Fruit fly (Drosophila melanogaster): ENCODE measurements around the gene CG7824.
A peak's percentile ranks its signal among the peaks of the same experiment; 100 is the strongest.

CG7824 gene

DNA sequence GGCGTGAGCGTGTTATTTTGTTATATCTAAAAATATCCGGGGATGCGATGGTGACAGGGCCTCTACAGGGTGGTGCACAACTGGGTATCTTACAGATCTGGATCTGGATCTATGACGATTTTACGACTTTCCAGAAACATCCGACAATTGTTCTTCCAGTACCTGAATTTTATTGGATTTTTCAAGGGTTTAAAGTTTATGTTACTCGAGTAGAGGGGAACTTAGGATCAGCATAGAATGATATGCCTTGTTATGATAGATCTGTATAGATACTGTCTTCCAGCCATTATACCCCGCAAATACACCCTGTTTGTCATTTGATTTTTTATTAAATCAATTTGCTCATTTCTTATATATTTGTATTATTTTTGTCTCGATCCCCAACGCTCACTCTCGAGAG lies 35.7 kb upstream of the CG7824 start (continued):
- TF ChIP-seq CG16813 (GFP tag; IDR thresholded peaks at IDR 0.05; ENCODE audit: partially characterized antibody) = no peak
- TF ChIP-seq CG7928 (GFP tag; optimal IDR thresholded peaks at IDR 0.05) = no peak
- TF ChIP-seq CG32532 (GFP tag; IDR thresholded peaks at IDR 0.05) = peak; percentile 76
- TF ChIP-seq CG34376 (GFP tag; optimal IDR thresholded peaks at IDR 0.05) = peak; percentile 6
- no peak for TF ChIP-seq nau (GFP tag; optimal IDR thresholded peaks at IDR 0.05)
- no peak for TF ChIP-seq CG7745 (tag; optimal IDR thresholded peaks at IDR 0.05)
- TF ChIP-seq Bgb (GFP tag; IDR thresholded peaks at IDR 0.05; ENCODE audit: partially characterized antibody) = no peak
- TF ChIP-seq Awh (GFP tag; IDR thresholded peaks at IDR 0.05) = 0 out of 2 replicates have a peak, but pooled peaks have one; percentile 33
- TF ChIP-seq sens (GFP tag) = peak; percentile 84
- TF ChIP-seq tgo (GFP tag; IDR thresholded peaks at IDR 0.05) = peak; percentile 67
- no peak for TF ChIP-seq CG1647 (GFP tag; optimal IDR thresholded peaks at IDR 0.05)
- no peak for TF ChIP-seq CG17612 (GFP tag; IDR thresholded peaks at IDR 0.05)
- TF ChIP-seq CG15479 (GFP tag; optimal IDR thresholded peaks at IDR 0.05) = no peak
- TF ChIP-seq tio (GFP tag; optimal IDR thresholded peaks at IDR 0.05) = peak; percentile 24
- no peak for TF ChIP-seq chinmo (GFP tag; IDR thresholded peaks at IDR 0.05; ENCODE audit: partially characterized antibody)
- TF ChIP-seq CG10979 (tag; optimal IDR thresholded peaks at IDR 0.05) = peak; percentile 18
- no peak for TF ChIP-seq CG8089 (GFP tag; optimal IDR thresholded peaks at IDR 0.05)
- TF ChIP-seq croc (GFP tag; conservative IDR thresholded peaks at IDR 0.05) = no peak; the same call in 2 of the 3 replicates
- TF ChIP-seq Lpt (GFP tag; optimal IDR thresholded peaks at IDR 0.05) = no peak
- no peak for TF ChIP-seq Dp (GFP tag; optimal IDR thresholded peaks at IDR 0.05)
- no peak for TF ChIP-seq CG12769 (tag; optimal IDR thresholded peaks at IDR 0.05)
- TF ChIP-seq pnt (GFP tag; optimal IDR thresholded peaks at IDR 0.05) = peak; percentile 32
- TF ChIP-seq Camta (GFP tag; optimal IDR thresholded peaks at IDR 0.05) = peak; percentile 27
- TF ChIP-seq CG2120 (GFP tag; optimal IDR thresholded peaks at IDR 0.05) = peak; percentile 65
- TF ChIP-seq CoRest (tag; optimal IDR thresholded peaks at IDR 0.05) = peak; percentile 76
- no peak for TF ChIP-seq Spps (tag; optimal IDR thresholded peaks at IDR 0.05)
- no peak for TF ChIP-seq Mes4 (GFP tag; optimal IDR thresholded peaks at IDR 0.05)
- peak; percentile 23 for TF ChIP-seq CG15514 (GFP tag; optimal IDR thresholded peaks at IDR 0.05)
- TF ChIP-seq CG14710 (tag; optimal IDR thresholded peaks at IDR 0.05) = no peak
- peak; percentile 35 for TF ChIP-seq CG12219 (GFP tag; optimal IDR thresholded peaks at IDR 0.05)
- TF ChIP-seq otp (GFP tag; IDR thresholded peaks at IDR 0.05) = no peak
- peak; percentile 60 to 64 for TF ChIP-seq dpn (GFP tag; optimal IDR thresholded peaks at IDR 0.05)
- TF ChIP-seq Hr51 (GFP tag; optimal IDR thresholded peaks at IDR 0.05) = peak in 1 of 2 experiments; percentile 79
- TF ChIP-seq gcm (GFP tag; optimal IDR thresholded peaks at IDR 0.05) = peak; percentile 5
- peak; percentile 29; the same call in 1 of the 2 replicates for TF ChIP-seq ttk (GFP tag; IDR thresholded peaks at IDR 0.05)
- 0 out of 3 replicates have a peak, but pooled peaks have one; percentile 24 for TF ChIP-seq CG6175 (GFP tag; IDR thresholded peaks at IDR 0.05)
- TF ChIP-seq Ets97D (GFP tag; optimal IDR thresholded peaks at IDR 0.05) = no peak
- no peak for TF ChIP-seq CG7963 (GFP tag; IDR thresholded peaks at IDR 0.05; ENCODE audit: partially characterized antibody)
- TF ChIP-seq luna (GFP tag; optimal IDR thresholded peaks at IDR 0.05) = no peak
- TF ChIP-seq Ravus (GFP tag; IDR thresholded peaks at IDR 0.05) = peak; percentile 6; the same call in 1 of the 2 replicates
- TF ChIP-seq Opbp (GFP tag; IDR thresholded peaks at IDR 0.05; ENCODE audit: partially characterized antibody) = no peak
- TF ChIP-seq Dbx (GFP tag; IDR thresholded peaks at IDR 0.05) = peak; percentile 71
- 0 out of 2 replicates have a peak, but pooled peaks have one; percentile 30 for TF ChIP-seq toy (GFP tag; IDR thresholded peaks at IDR 0.05)
- no peak for TF ChIP-seq CG32772 (GFP tag; IDR thresholded peaks at IDR 0.05)
- no peak for TF ChIP-seq h (optimal IDR thresholded peaks at IDR 0.05)
- peak; percentile 53 for TF ChIP-seq fd96Cb (tag; optimal IDR thresholded peaks at IDR 0.05)
- TF ChIP-seq D19A (tag; optimal IDR thresholded peaks at IDR 0.05) = peak; percentile 52
- TF ChIP-seq CG9609 (GFP tag; optimal IDR thresholded peaks at IDR 0.05) = peak; percentile 18
- no peak for TF ChIP-seq sc (optimal IDR thresholded peaks at IDR 0.05)
- no peak for TF ChIP-seq sc (GFP tag; optimal IDR thresholded peaks at IDR 0.05)
- TF ChIP-seq CG18476 (GFP tag; optimal IDR thresholded peaks at IDR 0.05) = no peak
